Fruit fly (Drosophila melanogaster) whole organism, embryonic: ENCODE measurements around the gene Lsd-1.

Experiments used
- Bdp1 ChIP-seq: fragments of 200-800 bp; sonication (Bioruptor generic); optimal IDR thresholded peaks from 3 replicates; lab custom pipeline; 2016; ENCODE audit warnings: missing biosample characterization, missing genetic modification characterization
- Bgb ChIP-seq: fragments of 200-800 bp; sonication (Bioruptor generic); IDR thresholded peaks from 2 replicates; pipeline ENCODE4 v1.3.6; 2022; ENCODE audit warnings: missing biosample characterization, missing genetic modification characterization; ENCODE audit not compliant: partially characterized antibody
- CG10543 ChIP-seq: fragments of 200-800 bp; sonication (Bioruptor generic); optimal IDR thresholded peaks from 3 replicates; lab custom pipeline; 2017; ENCODE audit warnings: missing biosample characterization, mild to moderate bottlenecking, missing genetic modification characterization, moderate library complexity
- CG14050 ChIP-seq: fragments of 200-800 bp; sonication (Bioruptor generic); IDR thresholded peaks from 3 replicates; pipeline ENCODE4 v1.3.6; 2022; ENCODE audit warnings: missing biosample characterization, missing genetic modification characterization
- CG14710 ChIP-seq: fragments of 200-800 bp; sonication (Bioruptor generic); optimal IDR thresholded peaks from 3 replicates; lab custom pipeline; 2019; ENCODE audit warnings: missing biosample characterization, mild to moderate bottlenecking, missing genetic modification characterization, moderate library complexity
- CG17802 ChIP-seq: fragments of 200-800 bp; sonication (Bioruptor generic); optimal IDR thresholded peaks from 2 replicates; lab custom pipeline; 2018; ENCODE audit warnings: missing biosample characterization, mild to moderate bottlenecking, missing genetic modification characterization, moderate library complexity
- CG1792 ChIP-seq: fragments of 200-800 bp; sonication (Bioruptor generic); optimal IDR thresholded peaks from 2 replicates; lab custom pipeline; 2016; ENCODE audit warnings: missing biosample characterization, missing genetic modification characterization
- CG1832 ChIP-seq: fragments of 200-800 bp; sonication (Bioruptor generic); optimal IDR thresholded peaks from 2 replicates; lab custom pipeline; 2017; ENCODE audit warnings: missing biosample characterization, mild to moderate bottlenecking, missing genetic modification characterization, inconsistent platforms
- CG18476 ChIP-seq: fragments of 200-800 bp; sonication (Bioruptor generic); optimal IDR thresholded peaks from 2 replicates; lab custom pipeline; 2016; ENCODE audit warnings: missing biosample characterization, mild to moderate bottlenecking, missing genetic modification characterization
- CG32767 ChIP-seq: fragments of 200-800 bp; sonication (Bioruptor generic); IDR thresholded peaks from 2 replicates; pipeline ENCODE4 v1.3.6; 2022; ENCODE audit warnings: missing biosample characterization, missing genetic modification characterization
- CG3281 ChIP-seq: fragments of 200-800 bp; sonication (Bioruptor generic); optimal IDR thresholded peaks from 3 replicates; lab custom pipeline; 2017; ENCODE audit warnings: missing biosample characterization, mild to moderate bottlenecking, missing genetic modification characterization
- CG7357 ChIP-seq: fragments of 200-800 bp; sonication (Bioruptor generic); IDR thresholded peaks from 3 replicates; pipeline ENCODE4 v1.3.6; 2022; ENCODE audit warnings: missing biosample characterization, missing genetic modification characterization
- CG9797 ChIP-seq: fragments of 200-800 bp; sonication (Bioruptor generic); optimal IDR thresholded peaks from 3 replicates; lab custom pipeline; 2018; ENCODE audit warnings: missing biosample characterization, mild to moderate bottlenecking, missing genetic modification characterization
- Dbx ChIP-seq: fragments of 200-800 bp; sonication (Bioruptor generic); IDR thresholded peaks from 3 replicates; pipeline ENCODE4 v1.3.6; 2022; ENCODE audit warnings: missing biosample characterization, missing genetic modification characterization
- Deaf1 ChIP-seq: fragments of 200-800 bp; optimal IDR thresholded peaks from 3 replicates; lab custom pipeline; 2019; ENCODE audit warnings: missing biosample characterization, mild to moderate bottlenecking, missing genetic modification characterization, moderate library complexity
- Hr39 ChIP-seq: fragments of >200 bp; optimal IDR thresholded peaks from 2 replicates; lab custom pipeline; 2017
- Lpt ChIP-seq: fragments of >200 bp; optimal IDR thresholded peaks from 2 replicates; lab custom pipeline; 2018; ENCODE audit warnings: missing biosample characterization, missing genetic modification characterization
- Max ChIP-seq: fragments of 200-800 bp; sonication (Bioruptor generic); optimal IDR thresholded peaks from 2 replicates; lab custom pipeline; 2016; ENCODE audit warnings: missing biosample characterization, mild to moderate bottlenecking, missing genetic modification characterization
- Ptx1 ChIP-seq: fragments of 200-800 bp; sonication (Bioruptor generic); IDR thresholded peaks from 2 replicates; pipeline ENCODE4 v1.3.6; 2022; ENCODE audit warnings: missing biosample characterization, missing genetic modification characterization
- Sox102F ChIP-seq: fragments of 200-800 bp; sonication (Bioruptor generic); optimal IDR thresholded peaks from 2 replicates; lab custom pipeline; 2018; ENCODE audit warnings: missing biosample characterization, mild to moderate bottlenecking, missing genetic modification characterization, moderate library complexity
- Spps ChIP-seq: fragments of 200-800 bp; sonication (Bioruptor generic); optimal IDR thresholded peaks from 2 replicates; lab custom pipeline; 2018; ENCODE audit warnings: missing biosample characterization, mild to moderate bottlenecking, missing genetic modification characterization
- Sry-δ ChIP-seq: fragments of 200-800 bp; sonication (Bioruptor generic); optimal IDR thresholded peaks from 2 replicates; lab custom pipeline; 2016; ENCODE audit warnings: missing biosample characterization, missing genetic modification characterization
- TFAM ChIP-seq: fragments of 200-800 bp; sonication (Bioruptor generic); optimal IDR thresholded peaks from 2 replicates; lab custom pipeline; 2017; ENCODE audit warnings: missing biosample characterization, missing genetic modification characterization, inconsistent platforms
- Xbp1 ChIP-seq: fragments of 200-800 bp; sonication (Bioruptor generic); optimal IDR thresholded peaks from 3 replicates; lab custom pipeline; 2016; ENCODE audit warnings: missing biosample characterization, mild to moderate bottlenecking, missing genetic modification characterization
- abd-A ChIP-seq: fragments of 200-800 bp; sonication (Bioruptor generic); optimal IDR thresholded peaks from 3 replicates; lab custom pipeline; 2019; ENCODE audit warnings: missing biosample characterization, mild to moderate bottlenecking, missing genetic modification characterization, moderate library complexity
- crp ChIP-seq, 2 experiments: fragments of 200-800 bp; sonication (Bioruptor generic); optimal IDR thresholded peaks; 2 replicates in 1 of 2; 3 replicates in 1 of 2; lab custom pipeline; 2017; ENCODE audit warnings: missing biosample characterization in 2 of 2, missing genetic modification characterization in 2 of 2, mild to moderate bottlenecking in 1 of 2, moderate library complexity in 1 of 2
- cwo ChIP-seq: fragments of 200-800 bp; sonication (Bioruptor generic); optimal IDR thresholded peaks from 3 replicates; lab custom pipeline; 2017; ENCODE audit warnings: missing biosample characterization, missing genetic modification characterization, mild to moderate bottlenecking, moderate library complexity, missing genetic modification reagents
- dmrt11E ChIP-seq: fragments of 200-800 bp; sonication (Bioruptor generic); optimal IDR thresholded peaks from 3 replicates; lab custom pipeline; 2018; ENCODE audit warnings: missing biosample characterization, mild to moderate bottlenecking, missing genetic modification characterization, moderate library complexity
- gcm ChIP-seq: fragments of 200-800 bp; sonication (Bioruptor generic); optimal IDR thresholded peaks from 2 replicates; lab custom pipeline; 2019; ENCODE audit warnings: missing biosample characterization, mild to moderate bottlenecking, missing genetic modification characterization, moderate library complexity
- hbn ChIP-seq: fragments of 200-800 bp; sonication (Bioruptor generic); IDR thresholded peaks from 2 replicates; pipeline ENCODE4 v1.3.6; 2022; ENCODE audit warnings: missing biosample characterization, missing genetic modification characterization; ENCODE audit not compliant: partially characterized antibody
- mirr ChIP-seq: fragments of 200-800 bp; sonication (Bioruptor generic); optimal IDR thresholded peaks from 3 replicates; lab custom pipeline; 2018; ENCODE audit warnings: missing biosample characterization, mild to moderate bottlenecking, missing genetic modification characterization
- nom ChIP-seq: fragments of 200-800 bp; sonication (Bioruptor generic); optimal IDR thresholded peaks from 2 replicates; lab custom pipeline; 2017; ENCODE audit warnings: missing biosample characterization, missing genetic modification characterization, mild to moderate bottlenecking, moderate library complexity, missing genetic modification reagents
- peb ChIP-seq: fragments of 200-800 bp; sonication (Bioruptor generic); IDR thresholded peaks from 2 replicates; pipeline ENCODE4 v1.3.6; 2022; ENCODE audit warnings: missing biosample characterization, missing genetic modification characterization
- prd ChIP-seq, 3 experiments: fragments of >200 bp in 2 of 3; fragments of 200-800 bp in 1 of 3; sonication (Bioruptor generic) in 1 of 3; optimal IDR thresholded peaks in 2 of 3; IDR thresholded peaks in 1 of 3; 2 replicates in 2 of 3; 3 replicates in 1 of 3; pipeline versions ENCODE4 v1.3.6 to Lab custom; 2017 to 2022; ENCODE audit warnings: missing biosample characterization in 1 of 3, missing genetic modification characterization in 1 of 3
- psq ChIP-seq: fragments of 200-800 bp; sonication (Bioruptor generic); optimal IDR thresholded peaks from 2 replicates; lab custom pipeline; 2017; ENCODE audit warnings: missing biosample characterization, missing genetic modification characterization
- ranshi ChIP-seq: fragments of 200-800 bp; sonication (Bioruptor generic); IDR thresholded peaks from 2 replicates; pipeline ENCODE4 v1.3.6; 2022; ENCODE audit warnings: missing biosample characterization, missing genetic modification characterization
- rib ChIP-seq: fragments of 200-800 bp; sonication (Bioruptor generic); IDR thresholded peaks from 2 replicates; pipeline ENCODE4 v1.3.6; 2022; ENCODE audit warnings: missing biosample characterization, missing genetic modification characterization
- salm ChIP-seq: fragments of 200-800 bp; sonication (Bioruptor generic); optimal IDR thresholded peaks from 2 replicates; lab custom pipeline; 2018; ENCODE audit warnings: missing biosample characterization, mild to moderate bottlenecking, missing genetic modification characterization
- sim ChIP-seq: fragments of 200-800 bp; sonication (Bioruptor generic); IDR thresholded peaks from 2 replicates; pipeline ENCODE4 v1.3.6; 2022; ENCODE audit warnings: missing biosample characterization, missing genetic modification characterization
- slou ChIP-seq: fragments of 200-800 bp; sonication (Bioruptor generic); optimal IDR thresholded peaks from 3 replicates; lab custom pipeline; 2016; ENCODE audit warnings: missing biosample characterization, missing genetic modification characterization
- sob ChIP-seq: fragments of 200-800 bp; sonication (Bioruptor generic); IDR thresholded peaks from 2 replicates; pipeline ENCODE4 v1.3.6; 2022; ENCODE audit warnings: missing biosample characterization, missing genetic modification characterization
- stc ChIP-seq: fragments of 200-800 bp; sonication (Bioruptor generic); IDR thresholded peaks from 2 replicates; pipeline ENCODE4 v1.3.6; 2022; ENCODE audit warnings: missing biosample characterization, missing genetic modification characterization
- stwl ChIP-seq: fragments of 200-800 bp; sonication (Bioruptor generic); optimal IDR thresholded peaks from 3 replicates; lab custom pipeline; 2018; ENCODE audit warnings: missing biosample characterization, mild to moderate bottlenecking, missing genetic modification characterization, moderate library complexity
- tin ChIP-seq: fragments of 200-800 bp; sonication (Bioruptor generic); optimal IDR thresholded peaks from 3 replicates; lab custom pipeline; 2016; ENCODE audit warnings: missing biosample characterization, missing genetic modification characterization
- toy ChIP-seq: fragments of 200-800 bp; sonication (Bioruptor generic); IDR thresholded peaks from 2 replicates; pipeline ENCODE4 v1.3.6; 2022; ENCODE audit warnings: missing biosample characterization, missing genetic modification characterization
- trem ChIP-seq: fragments of 200-800 bp; optimal IDR thresholded peaks from 3 replicates; lab custom pipeline; 2019; ENCODE audit warnings: missing biosample characterization, mild to moderate bottlenecking, missing genetic modification characterization, moderate library complexity
- ttk ChIP-seq: fragments of 200-800 bp; sonication (Bioruptor generic); IDR thresholded peaks from 2 replicates; pipeline ENCODE4 v2.1.2; 2022; ENCODE audit warnings: missing biosample characterization, missing genetic modification characterization
- zen2 ChIP-seq: fragments of 200-800 bp; sonication (Bioruptor generic); IDR thresholded peaks from 3 replicates; pipeline ENCODE4 v1.3.6; 2022; ENCODE audit warnings: missing biosample characterization, missing genetic modification characterization; ENCODE audit not compliant: partially characterized antibody

Gene Lsd-1

dm6 chr3R:23782456-23783402 lies 19.1 kb downstream of the Lsd-1 start (continued):
- TF ChIP-seq CG17802 (tag; lab: Kevin White, UChicago) (peak; percentile 77), CG9797 (peak; percentile 32), CG18476 (GFP tag; lab: Kevin White, UChicago) (peak; percentile 87), TFAM (peak; percentile 61), Spps (tag; lab: Kevin White, UChicago) (peak; percentile 92), Hr39 (lab: Kevin White, UChicago) (no peak), CG7357 (GFP tag; lab: Robert Waterston, UW) (peak; percentile 83), crp (GFP tag; optimal IDR thresholded peaks at IDR 0.05; lab: Kevin White, UChicago) (peak in 1 of 2 experiments; percentile 51), Sry-δ (GFP tag; lab: Kevin White, UChicago) (peak; percentile 27), CG14710 (tag; lab: Kevin White, UChicago) (peak; percentile 96), toy (no peak), stwl (peak; percentile 57), psq (GFP tag; lab: Kevin White, UChicago) (peak; percentile 52), gcm (peak; percentile 93), trem (tag; lab: Kevin White, UChicago) (peak; percentile 94), Bdp1 (GFP tag; lab: Kevin White, UChicago) (peak; percentile 72), CG1832 (GFP tag; lab: Kevin White, UChicago) (peak; percentile 78), Bgb (GFP tag; lab: Robert Waterston, UW) (no peak), stc (GFP tag; lab: Robert Waterston, UW) (peak; percentile 77), CG14050 (GFP tag; lab: Robert Waterston, UW) (peak; percentile 73), tin (GFP tag; lab: Kevin White, UChicago) (peak; percentile 92), hbn (no peak), prd (optimal IDR thresholded peaks at IDR 0.05; lab: Kevin White, UChicago) (no peak), prd (GFP tag; IDR thresholded peaks at IDR 0.05; lab: Robert Waterston, UW) (peak; percentile 94), CG1792 (GFP tag; lab: Kevin White, UChicago) (peak; percentile 70), ranshi (GFP tag; lab: Robert Waterston, UW) (peak; percentile 73), CG32767 (GFP tag; lab: Robert Waterston, UW) (peak; percentile 66; the same call in 1 of the 2 replicates), ttk (GFP tag; lab: Robert Waterston, UW) (peak; percentile 70), peb (GFP tag; lab: Robert Waterston, UW) (peak; percentile 84), Xbp1 (GFP tag; lab: Kevin White, UChicago) (peak; percentile 91), Sox102F (peak; percentile 94), Dbx (GFP tag; lab: Robert Waterston, UW) (peak; percentile 66; the same call in 1 of the 3 replicates), Lpt (GFP tag; lab: Kevin White, UChicago) (no peak), salm (tag; lab: Kevin White, UChicago) (peak; percentile 58), zen2 (no peak), cwo (GFP tag; lab: Kevin White, UChicago) (peak; percentile 81), nom (GFP tag; lab: Kevin White, UChicago) (peak; percentile 46), slou (peak; percentile 18), sim (GFP tag; lab: Robert Waterston, UW) (peak; percentile 84), abd-A (peak; percentile 48), Deaf1 (tag; lab: Kevin White, UChicago) (peak; percentile 56), mirr (GFP tag; lab: Kevin White, UChicago) (peak; percentile 98), Ptx1 (GFP tag; lab: Robert Waterston, UW) (peak; percentile 90), Max (GFP tag; lab: Kevin White, UChicago) (peak; percentile 87), sob (GFP tag; lab: Robert Waterston, UW) (peak; percentile 21), rib (GFP tag; lab: Robert Waterston, UW) (peak; percentile 83), dmrt11E (tag; lab: Kevin White, UChicago) (peak; percentile 98), CG10543 (GFP tag; lab: Kevin White, UChicago) (peak; percentile 91), CG3281 (peak; percentile 62)
